Fruit fly (Drosophila melanogaster) whole organism, embryonic: Measurements from ENCODE around the gene CG8870.

Experiments
- CG1024 ChIP-seq: fragments of 200-800 bp; sonication (Bioruptor generic); IDR thresholded peaks from 2 replicates; pipeline ENCODE4 v1.3.6; 2022; ENCODE audit warnings: missing biosample characterization, missing genetic modification characterization
- CG11247 ChIP-seq: fragments of 200-800 bp; sonication (Bioruptor generic); IDR thresholded peaks from 2 replicates; pipeline ENCODE4 v1.3.6; 2022; ENCODE audit warnings: missing biosample characterization, missing genetic modification characterization
- CG12155 ChIP-seq: fragments of 200-800 bp; sonication (Bioruptor generic); optimal IDR thresholded peaks from 3 replicates; lab custom pipeline; 2016; ENCODE audit warnings: missing biosample characterization, missing genetic modification characterization
- CG12659 ChIP-seq: fragments of 200-800 bp; sonication (Bioruptor generic); optimal IDR thresholded peaks from 3 replicates; lab custom pipeline; 2017; ENCODE audit warnings: mild to moderate bottlenecking, missing biosample characterization, missing genetic modification reagents, missing genetic modification characterization
- CG12744 ChIP-seq: fragments of 200-800 bp; sonication (Bioruptor generic); optimal IDR thresholded peaks from 2 replicates; lab custom pipeline; 2016; ENCODE audit warnings: missing biosample characterization, missing genetic modification characterization
- CG15011 ChIP-seq: fragments of 200-800 bp; sonication (Bioruptor generic); optimal IDR thresholded peaks from 3 replicates; lab custom pipeline; 2018; ENCODE audit warnings: missing biosample characterization, mild to moderate bottlenecking, missing genetic modification characterization
- CG16815 ChIP-seq: fragments of 200-800 bp; sonication (Bioruptor generic); optimal IDR thresholded peaks from 3 replicates; lab custom pipeline; 2017; ENCODE audit warnings: missing biosample characterization, mild to moderate bottlenecking, missing genetic modification characterization
- CG17612 ChIP-seq: fragments of 200-800 bp; sonication (Bioruptor generic); IDR thresholded peaks from 2 replicates; pipeline ENCODE4 v1.3.6; 2022; ENCODE audit warnings: missing biosample characterization, missing genetic modification characterization
- CG34224 ChIP-seq: fragments of 200-800 bp; sonication (Bioruptor generic); IDR thresholded peaks from 3 replicates; pipeline ENCODE4 v1.3.6; 2022; ENCODE audit warnings: missing biosample characterization, missing genetic modification characterization; ENCODE audit not compliant: partially characterized antibody
- CG34376 ChIP-seq: fragments of 200-800 bp; sonication (Bioruptor generic); optimal IDR thresholded peaks from 2 replicates; lab custom pipeline; 2018; ENCODE audit warnings: missing biosample characterization, mild to moderate bottlenecking, missing genetic modification characterization
- CG4707 ChIP-seq: fragments of 200-800 bp; sonication (Bioruptor generic); optimal IDR thresholded peaks from 2 replicates; lab custom pipeline; 2018; ENCODE audit warnings: missing biosample characterization, mild to moderate bottlenecking, missing genetic modification characterization, moderate library complexity
- CG4820 ChIP-seq: fragments of 200-800 bp; sonication (Bioruptor generic); optimal IDR thresholded peaks from 3 replicates; lab custom pipeline; 2016; ENCODE audit warnings: missing biosample characterization, missing genetic modification characterization
- CG6689 ChIP-seq: fragments of 200-800 bp; sonication (Bioruptor generic); IDR thresholded peaks from 2 replicates; pipeline ENCODE4 v1.3.6; 2022; ENCODE audit warnings: missing biosample characterization, missing genetic modification characterization
- CG7987 ChIP-seq: fragments of 200-800 bp; sonication (Bioruptor generic); optimal IDR thresholded peaks from 2 replicates; lab custom pipeline; 2018; ENCODE audit warnings: missing biosample characterization, mild to moderate bottlenecking, missing genetic modification characterization, moderate library complexity
- CG8478 ChIP-seq: fragments of >200 bp; optimal IDR thresholded peaks from 2 replicates; lab custom pipeline; 2018
- CG8765 ChIP-seq: fragments of 200-800 bp; sonication (Bioruptor generic); IDR thresholded peaks from 2 replicates; pipeline ENCODE4 v1.3.6; 2022; ENCODE audit warnings: missing biosample characterization, missing genetic modification characterization
- Deaf1 ChIP-seq: fragments of 200-800 bp; optimal IDR thresholded peaks from 3 replicates; lab custom pipeline; 2019; ENCODE audit warnings: missing biosample characterization, mild to moderate bottlenecking, missing genetic modification characterization, moderate library complexity
- Dfd ChIP-seq, 2 experiments: fragments of >200 bp; optimal IDR thresholded peaks; 2 replicates each; lab custom pipeline; 2017; ENCODE audit warnings: missing biosample characterization in 2 of 2, missing genetic modification characterization in 2 of 2
- H15 ChIP-seq: fragments of 200-800 bp; sonication (Bioruptor generic); IDR thresholded peaks from 3 replicates; pipeline ENCODE4 v1.3.6; 2022; ENCODE audit warnings: missing biosample characterization, missing genetic modification characterization
- HmgZ ChIP-seq: fragments of 200-800 bp; sonication (Bioruptor generic); optimal IDR thresholded peaks from 2 replicates; lab custom pipeline; 2018; ENCODE audit warnings: missing biosample characterization, mild to moderate bottlenecking, missing genetic modification characterization
- Nf-YB ChIP-seq: fragments of 200-800 bp; sonication (Bioruptor generic); optimal IDR thresholded peaks from 3 replicates; lab custom pipeline; 2019; ENCODE audit warnings: missing biosample characterization, mild to moderate bottlenecking, missing genetic modification characterization, moderate library complexity
- Nf-YC ChIP-seq: fragments of 200-800 bp; optimal IDR thresholded peaks from 3 replicates; lab custom pipeline; 2019; ENCODE audit warnings: missing biosample characterization, mild to moderate bottlenecking, missing genetic modification characterization, moderate library complexity
- Pdp1 ChIP-seq, 2 experiments: fragments of 200-800 bp; sonication (Bioruptor generic); optimal IDR thresholded peaks; 3 replicates each; lab custom pipeline; 2016; ENCODE audit warnings: missing biosample characterization in 2 of 2, missing genetic modification characterization in 2 of 2, mild to moderate bottlenecking in 1 of 2, moderate library complexity in 1 of 2
- Poxn ChIP-seq: fragments of 200-800 bp; sonication (Bioruptor generic); IDR thresholded peaks from 2 replicates; pipeline ENCODE4 v1.3.6; 2022; ENCODE audit warnings: missing biosample characterization, missing genetic modification characterization
- YL-1 ChIP-seq: fragments of 200-800 bp; sonication (Bioruptor generic); optimal IDR thresholded peaks from 3 replicates; lab custom pipeline; 2017; ENCODE audit warnings: missing biosample characterization, mild to moderate bottlenecking, missing genetic modification characterization
- ap ChIP-seq: fragments of 200-800 bp; sonication (Bioruptor generic); IDR thresholded peaks from 2 replicates; pipeline ENCODE4 v1.3.6; 2022; ENCODE audit warnings: missing biosample characterization, missing genetic modification characterization
- bigmax ChIP-seq: fragments of 200-800 bp; sonication (Bioruptor generic); optimal IDR thresholded peaks from 2 replicates; lab custom pipeline; 2018; ENCODE audit warnings: missing biosample characterization, mild to moderate bottlenecking, missing genetic modification characterization
- cg ChIP-seq: fragments of 200-800 bp; sonication (Bioruptor generic); optimal IDR thresholded peaks from 3 replicates; lab custom pipeline; 2019; ENCODE audit warnings: missing biosample characterization, mild to moderate bottlenecking, missing genetic modification characterization, moderate library complexity
- da ChIP-seq: fragments of 200-800 bp; sonication (Bioruptor generic); optimal IDR thresholded peaks from 2 replicates; lab custom pipeline; 2016; ENCODE audit warnings: missing biosample characterization, missing genetic modification characterization
- gfzf ChIP-seq: fragments of 200-800 bp; sonication (Bioruptor generic); optimal IDR thresholded peaks from 2 replicates; lab custom pipeline; 2016; ENCODE audit warnings: missing biosample characterization, mild to moderate bottlenecking, missing genetic modification characterization, moderate library complexity
- ham ChIP-seq: fragments of 200-800 bp; sonication (Bioruptor generic); IDR thresholded peaks from 2 replicates; pipeline ENCODE4 v1.3.6; 2022; ENCODE audit warnings: missing biosample characterization, missing genetic modification characterization
- kni ChIP-seq: fragments of 200-800 bp; sonication (Bioruptor generic); optimal IDR thresholded peaks from 3 replicates; lab custom pipeline; 2017; ENCODE audit warnings: mild to moderate bottlenecking, missing biosample characterization, missing genetic modification reagents, missing genetic modification characterization
- lmd ChIP-seq: fragments of 200-800 bp; sonication (Bioruptor generic); IDR thresholded peaks from 2 replicates; pipeline ENCODE4 v1.3.6; 2022; ENCODE audit warnings: missing biosample characterization, missing genetic modification characterization
- lov ChIP-seq, 2 experiments: fragments of 200-800 bp in 1 of 2; fragments of >200 bp in 1 of 2; sonication (Bioruptor generic) in 1 of 2; IDR thresholded peaks in 1 of 2; optimal IDR thresholded peaks in 1 of 2; 2 replicates in 1 of 2; 3 replicates in 1 of 2; pipeline versions ENCODE4 v1.3.6 to Lab custom; 2017 to 2022; ENCODE audit warnings: missing biosample characterization in 1 of 2, missing genetic modification characterization in 1 of 2
- prd ChIP-seq, 3 experiments: fragments of >200 bp in 2 of 3; fragments of 200-800 bp in 1 of 3; sonication (Bioruptor generic) in 1 of 3; optimal IDR thresholded peaks in 2 of 3; IDR thresholded peaks in 1 of 3; 2 replicates in 2 of 3; 3 replicates in 1 of 3; pipeline versions ENCODE4 v1.3.6 to Lab custom; 2017 to 2022; ENCODE audit warnings: missing biosample characterization in 1 of 3, missing genetic modification characterization in 1 of 3
- sd ChIP-seq: fragments of 200-800 bp; sonication (Bioruptor generic); optimal IDR thresholded peaks from 3 replicates; lab custom pipeline; 2018; ENCODE audit warnings: missing biosample characterization, mild to moderate bottlenecking, missing genetic modification characterization, moderate library complexity
- sr ChIP-seq: fragments of 200-800 bp; sonication (Bioruptor generic); IDR thresholded peaks from 3 replicates; pipeline ENCODE4 v1.3.6; 2022; ENCODE audit warnings: missing biosample characterization, missing genetic modification characterization
- tna ChIP-seq: fragments of 200-800 bp; sonication (Bioruptor generic); IDR thresholded peaks from 2 replicates; pipeline ENCODE4 v1.3.6; 2022; ENCODE audit warnings: missing biosample characterization, missing genetic modification characterization; ENCODE audit not compliant: partially characterized antibody
- wdn ChIP-seq: fragments of 200-800 bp; sonication (Bioruptor generic); IDR thresholded peaks from 2 replicates; pipeline ENCODE4 v1.3.6; 2022; ENCODE audit warnings: missing biosample characterization, missing genetic modification characterization

Gene CG8870

DNA sequence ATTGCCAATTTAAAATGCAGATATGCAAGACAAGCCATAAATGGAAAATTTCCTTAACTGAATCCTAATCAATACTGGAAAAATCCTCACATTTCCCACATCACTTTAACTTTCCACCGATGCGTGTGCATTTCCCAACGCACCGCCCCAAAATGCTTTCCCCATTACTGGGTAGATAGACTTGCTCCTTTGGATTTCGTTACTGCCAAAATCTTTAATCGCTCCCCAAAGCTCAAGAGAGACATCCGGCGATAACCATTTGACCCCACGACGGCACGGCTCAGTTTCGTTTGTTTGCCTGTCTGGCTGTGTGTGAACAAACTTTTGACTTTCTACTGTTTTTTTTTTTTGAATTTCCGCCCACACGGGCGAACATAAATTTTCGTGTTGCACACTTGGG lies 10.8 kb downstream of the CG8870 start:
- TF ChIP-seq H15 (GFP tag; lab: Robert Waterston, UW) = no peak
- no peak for TF ChIP-seq Poxn (GFP tag; lab: Robert Waterston, UW)
- TF ChIP-seq CG1024 (GFP tag; lab: Robert Waterston, UW) = no peak
- no peak for TF ChIP-seq CG34224 (GFP tag; lab: Robert Waterston, UW)
- TF ChIP-seq kni = no peak
- no peak for TF ChIP-seq CG4707 (GFP tag; lab: Kevin White, UChicago)
- TF ChIP-seq CG17612 (GFP tag; lab: Robert Waterston, UW) = no peak
- no peak for TF ChIP-seq gfzf (GFP tag; lab: Kevin White, UChicago)
- TF ChIP-seq tna (GFP tag; lab: Robert Waterston, UW) = no peak
- TF ChIP-seq CG12659 = no peak
- no peak for TF ChIP-seq CG4820 (GFP tag; lab: Kevin White, UChicago)
- no peak for TF ChIP-seq CG15011 (GFP tag; lab: Kevin White, UChicago)
- no peak for TF ChIP-seq CG12744 (GFP tag; lab: Kevin White, UChicago)
- no peak for TF ChIP-seq CG12155
- no peak for TF ChIP-seq lmd (GFP tag; lab: Robert Waterston, UW)
- TF ChIP-seq ham = no peak
- TF ChIP-seq da (GFP tag; lab: Kevin White, UChicago) = no peak
- TF ChIP-seq CG16815 (GFP tag; lab: Kevin White, UChicago) = no peak

DNA sequence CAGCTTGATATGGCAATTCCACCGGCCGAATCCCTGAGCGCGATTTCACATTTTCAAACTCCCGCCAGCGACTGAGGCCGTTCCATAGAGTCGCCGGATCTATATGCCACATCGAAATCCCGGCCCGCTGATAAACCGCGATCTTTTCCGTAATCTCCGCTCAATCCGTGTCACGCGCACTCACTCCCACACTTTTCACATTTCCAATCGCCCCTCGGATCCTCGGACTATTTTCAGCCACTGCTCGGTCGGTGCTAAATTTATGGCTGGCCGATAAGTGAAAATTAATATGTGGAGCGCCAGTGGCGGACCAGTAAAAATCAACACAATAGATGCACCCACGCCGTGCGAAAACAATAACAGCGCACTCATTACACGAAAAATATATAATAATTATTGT lies 13.4 kb downstream of the CG8870 start:
- TF ChIP-seq CG34376 (GFP tag; lab: Kevin White, UChicago) (peak; percentile 5), YL-1 (no peak), bigmax (no peak), wdn (no peak), Pdp1 (GFP tag; optimal IDR thresholded peaks at IDR 0.05; lab: Kevin White, UChicago) (no peak), lov (optimal IDR thresholded peaks at IDR 0.05; lab: Kevin White, UChicago) (no peak), lov (GFP tag; IDR thresholded peaks at IDR 0.05; lab: Robert Waterston, UW) (no peak)
- TF ChIP-seq, all 482 proteins: peak for 1

DNA sequence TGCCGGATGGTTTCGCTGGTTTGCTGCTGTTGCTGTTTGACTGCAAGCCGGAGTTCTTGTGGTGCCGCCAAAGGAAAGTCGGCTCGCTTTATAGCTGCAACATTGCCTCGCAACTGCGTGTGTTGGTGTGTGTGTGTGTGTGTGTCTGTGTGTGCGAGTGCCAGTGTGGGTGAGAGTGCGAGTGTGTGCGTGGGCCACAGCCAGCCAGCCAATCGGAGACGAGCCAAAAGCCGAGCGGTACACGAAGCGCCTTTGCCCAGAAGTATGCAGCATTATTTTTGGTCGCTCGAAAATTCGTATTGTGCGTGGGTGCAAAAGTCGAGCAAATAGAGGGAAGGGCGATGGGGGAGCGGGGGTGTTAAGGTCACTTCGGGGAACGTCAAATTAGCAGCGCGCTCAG lies 15.5 kb downstream of the CG8870 start, which contains the start of gene CCHa2:
Gene CCHa2 (minus strand): TSS at position 65 of the 400 bp plus-strand sequence.
- TF ChIP-seq CG8478 (lab: Kevin White, UChicago) (peak; percentile 36), CG6689 (GFP tag; lab: Robert Waterston, UW) (0 out of 2 replicates have a peak, but pooled peaks have one; percentile 7), CG11247 (peak; percentile 7; the same call in 1 of the 2 replicates), Dfd (GFP tag; optimal IDR thresholded peaks at IDR 0.05; lab: Kevin White, UChicago) (peak in 1 of 2 experiments; percentile 14), sd (tag; lab: Kevin White, UChicago) (no peak), CG7987 (GFP tag; lab: Kevin White, UChicago) (no peak), cg (GFP tag; lab: Kevin White, UChicago) (peak; percentile 27), Nf-YC (tag; lab: Kevin White, UChicago) (peak; percentile 90), sr (GFP tag; lab: Robert Waterston, UW) (0 out of 3 replicates have a peak, but pooled peaks have one; percentile 21), ap (no peak), Nf-YB (GFP tag; lab: Kevin White, UChicago) (peak; percentile 81), prd (optimal IDR thresholded peaks at IDR 0.05; lab: Kevin White, UChicago) (no peak), prd (GFP tag; IDR thresholded peaks at IDR 0.05; lab: Robert Waterston, UW) (0 out of 3 replicates have a peak, but pooled peaks have one; percentile 14), HmgZ (no peak), Deaf1 (tag; lab: Kevin White, UChicago) (peak; percentile 84), CG8765 (no peak)
